Worm (Caenorhabditis elegans) whole organism, early embryonic: Measurements from ENCODE around the gene pyk-2.

Experiments
- B0310.2 ChIP-seq: sonication (generic microtip); optimal IDR thresholded peaks from 2 replicates; lab custom pipeline; 2016; ENCODE audit warnings: mild to moderate bottlenecking, missing genetic modification characterization, missing compliant biosample characterization
- F13C5.2 ChIP-seq: sonication (generic microtip); optimal IDR thresholded peaks from 2 replicates; lab custom pipeline; 2017; ENCODE audit warnings: mild to moderate bottlenecking, missing genetic modification characterization, inconsistent platforms, missing compliant biosample characterization
- aly-1 ChIP-seq: sonication (generic microtip); optimal IDR thresholded peaks from 2 replicates; lab custom pipeline; 2016; ENCODE audit warnings: missing genetic modification characterization, missing compliant biosample characterization
- ama-1 ChIP-seq: fragments of 150-350 bp; optimal IDR thresholded peaks from 2 replicates; lab custom pipeline; 2014
- ceh-13 ChIP-seq: fragments of 200-800 bp; sonication (Bioruptor generic); optimal IDR thresholded peaks from 2 replicates; lab custom pipeline; 2018; ENCODE audit warnings: mild to moderate bottlenecking, missing genetic modification characterization, missing compliant biosample characterization
- ets-7 ChIP-seq: sonication (generic microtip); optimal IDR thresholded peaks from 2 replicates; lab custom pipeline; 2016; ENCODE audit warnings: missing genotype, missing genetic modification characterization, missing compliant biosample characterization
- flt-1 ChIP-seq: fragments of 200-800 bp; sonication (Bioruptor generic); IDR thresholded peaks from 2 replicates; pipeline ENCODE4 v1.3.6; 2022; ENCODE audit warnings: missing genetic modification characterization, missing compliant biosample characterization
- hmbx-1 ChIP-seq: sonication (generic microtip); optimal IDR thresholded peaks from 2 replicates; lab custom pipeline; 2016; ENCODE audit warnings: mild to moderate bottlenecking, missing genetic modification characterization, missing compliant biosample characterization
- hnd-1 ChIP-seq: sonication (generic microtip); optimal IDR thresholded peaks from 2 replicates; lab custom pipeline; 2016; ENCODE audit warnings: missing genetic modification characterization, missing compliant biosample characterization
- sea-1 ChIP-seq: fragments of 200-800 bp; sonication (Bioruptor generic); conservative IDR thresholded peaks from 2 replicates; pipeline ENCODE4 v1.3.6; 2022; ENCODE audit warnings: missing genetic modification characterization, missing compliant biosample characterization
- tbx-11 ChIP-seq: fragments of 200-800 bp; sonication (Bioruptor generic); IDR thresholded peaks from 2 replicates; pipeline ENCODE4 v1.3.6; 2022; ENCODE audit warnings: missing genetic modification characterization, missing compliant biosample characterization
- tbx-37 ChIP-seq: fragments of 200-800 bp; sonication (Bioruptor generic); conservative IDR thresholded peaks from 2 replicates; pipeline ENCODE4 v1.3.6; 2022; ENCODE audit warnings: missing genetic modification reagents, missing genetic modification characterization, missing compliant biosample characterization

ce11 chrIV:10904282-10904681 is 5.4 kb upstream of the pyk-2 start, which contains the start of gene ZK596.3:
- no peak for TF ChIP-seq tbx-37 (GFP tag; lab: Robert Waterston, UW)
- TF ChIP-seq ceh-13 (GFP tag; lab: Kevin White, UChicago) = no peak
- TF ChIP-seq sea-1 = no peak
- no peak for TF ChIP-seq ama-1 (lab: Kevin White, UChicago)
- TF ChIP-seq ets-7 (tag; lab: Kevin White, UChicago) = no peak
- no peak for TF ChIP-seq F13C5.2
- no peak for TF ChIP-seq flt-1 (GFP tag; lab: Robert Waterston, UW)
- no peak for TF ChIP-seq B0310.2 (tag; lab: Kevin White, UChicago)
- TF ChIP-seq aly-1 (tag; lab: Kevin White, UChicago) = no peak
- TF ChIP-seq hnd-1 (tag; lab: Kevin White, UChicago) = no peak
- no peak for TF ChIP-seq tbx-11 (GFP tag; lab: Robert Waterston, UW)
- no peak for TF ChIP-seq hmbx-1
